Worm (Caenorhabditis elegans): Measurements from ENCODE around the gene F35B3.4.

DNA sequence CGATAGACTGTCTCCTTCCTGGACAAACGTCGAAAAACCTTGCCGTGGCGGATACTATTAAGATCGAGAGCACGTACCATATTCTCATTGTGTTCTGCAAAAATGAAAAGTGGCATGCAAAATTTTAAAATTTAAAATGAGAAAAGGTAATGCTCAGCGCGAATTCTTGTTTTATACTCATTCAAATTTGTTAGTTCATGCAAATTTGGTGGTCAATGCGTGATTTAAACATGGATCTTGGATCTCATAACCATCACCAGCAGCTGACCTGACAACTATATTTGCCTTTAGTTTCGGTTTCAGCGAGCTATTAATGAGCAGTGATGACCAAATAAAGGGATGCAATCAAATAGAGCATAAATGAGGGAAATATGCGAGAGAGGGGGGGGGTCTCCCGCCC lies 44.7 kb downstream of the F35B3.4 start, which contains the start of gene F52G3.5:
- TF ChIP-seq nfya-1 (tag; optimal IDR thresholded peaks at IDR 0.05; ENCODE audit: insufficient read depth) = no peak
- no peak for TF ChIP-seq aly-2 (tag; optimal IDR thresholded peaks at IDR 0.05)
- no peak for TF ChIP-seq ama-1 (optimal IDR thresholded peaks at IDR 0.05)
- TF ChIP-seq zag-1 (tag; optimal IDR thresholded peaks at IDR 0.05) = no peak
- TF ChIP-seq sea-2 (GFP tag; optimal IDR thresholded peaks at IDR 0.05) = no peak
- TF ChIP-seq lin-39 (tag; optimal IDR thresholded peaks at IDR 0.05) = no peak
- TF ChIP-seq mdl-1 (tag; optimal IDR thresholded peaks at IDR 0.05) = no peak
- no peak for TF ChIP-seq pqm-1 (tag; optimal IDR thresholded peaks at IDR 0.05)
- TF ChIP-seq ceh-82 (tag; optimal IDR thresholded peaks at IDR 0.05) = no peak
- no peak for TF ChIP-seq ceh-16 (tag; optimal IDR thresholded peaks at IDR 0.05)
- TF ChIP-seq nhr-77 (tag; optimal IDR thresholded peaks at IDR 0.05) = no peak

Measured in whole organism, L3 larva.